Worm (Caenorhabditis elegans) whole organism, L2 larva: ENCODE data around the gene D1086.10.

Source experiments
- F13H6.1 ChIP-seq: sonication (generic microtip); optimal IDR thresholded peaks from 2 replicates; lab custom pipeline; 2016; ENCODE audit warnings: missing genetic modification characterization, missing compliant biosample characterization
- ZK546.5 ChIP-seq: sonication (generic microtip); optimal IDR thresholded peaks from 2 replicates; lab custom pipeline; 2017; ENCODE audit warnings: missing biosample characterization, missing genetic modification characterization
- dmd-4 ChIP-seq: sonication (generic microtip); optimal IDR thresholded peaks from 2 replicates; lab custom pipeline; 2017; ENCODE audit warnings: missing biosample characterization, missing genetic modification characterization
- egl-27 ChIP-seq: sonication (generic microtip); optimal IDR thresholded peaks from 3 replicates; lab custom pipeline; 2017; ENCODE audit warnings: missing biosample characterization, missing genetic modification reagents, missing genetic modification characterization
- fos-1 ChIP-seq: fragments of 150-350 bp; optimal IDR thresholded peaks from 2 replicates; lab custom pipeline; 2014; ENCODE audit warnings: missing biosample characterization, missing genetic modification characterization
- gmeb-1 ChIP-seq: fragments of 150-350 bp; optimal IDR thresholded peaks from 2 replicates; lab custom pipeline; 2014; ENCODE audit warnings: missing biosample characterization, missing genetic modification characterization
- lin-13 ChIP-seq: fragments of 150-350 bp; optimal IDR thresholded peaks from 2 replicates; lab custom pipeline; 2014; ENCODE audit warnings: missing biosample characterization, missing genetic modification reagents, missing genetic modification characterization
- lin-39 ChIP-seq: fragments of 150-350 bp; optimal IDR thresholded peaks from 2 replicates; lab custom pipeline; 2014; ENCODE audit warnings: missing biosample characterization, missing genetic modification reagents, missing genetic modification characterization
- mdl-1 ChIP-seq, 2 experiments: fragments of 150-350 bp in 1 of 2; sonication (generic microtip) in 1 of 2; optimal IDR thresholded peaks; 2 replicates each; lab custom pipeline; 2017; ENCODE audit warnings: missing biosample characterization in 2 of 2, missing genetic modification characterization in 2 of 2
- nhr-11 ChIP-seq: fragments of 150-350 bp; optimal IDR thresholded peaks from 2 replicates; lab custom pipeline; 2014; ENCODE audit warnings: missing biosample characterization, missing genetic modification characterization
- nhr-12 ChIP-seq: fragments of 150-350 bp; optimal IDR thresholded peaks from 2 replicates; lab custom pipeline; 2014; ENCODE audit warnings: missing biosample characterization, missing genetic modification characterization
- nhr-237 ChIP-seq: fragments of 150-350 bp; optimal IDR thresholded peaks from 2 replicates; lab custom pipeline; 2014; ENCODE audit warnings: missing biosample characterization, missing genetic modification characterization
- peb-1 ChIP-seq: fragments of 150-350 bp; optimal IDR thresholded peaks from 2 replicates; lab custom pipeline; 2014; ENCODE audit warnings: missing biosample characterization, missing genetic modification characterization
- ztf-4 ChIP-seq: fragments of 150-350 bp; optimal IDR thresholded peaks from 2 replicates; lab custom pipeline; 2014; ENCODE audit warnings: missing biosample characterization, missing genetic modification characterization

DNA sequence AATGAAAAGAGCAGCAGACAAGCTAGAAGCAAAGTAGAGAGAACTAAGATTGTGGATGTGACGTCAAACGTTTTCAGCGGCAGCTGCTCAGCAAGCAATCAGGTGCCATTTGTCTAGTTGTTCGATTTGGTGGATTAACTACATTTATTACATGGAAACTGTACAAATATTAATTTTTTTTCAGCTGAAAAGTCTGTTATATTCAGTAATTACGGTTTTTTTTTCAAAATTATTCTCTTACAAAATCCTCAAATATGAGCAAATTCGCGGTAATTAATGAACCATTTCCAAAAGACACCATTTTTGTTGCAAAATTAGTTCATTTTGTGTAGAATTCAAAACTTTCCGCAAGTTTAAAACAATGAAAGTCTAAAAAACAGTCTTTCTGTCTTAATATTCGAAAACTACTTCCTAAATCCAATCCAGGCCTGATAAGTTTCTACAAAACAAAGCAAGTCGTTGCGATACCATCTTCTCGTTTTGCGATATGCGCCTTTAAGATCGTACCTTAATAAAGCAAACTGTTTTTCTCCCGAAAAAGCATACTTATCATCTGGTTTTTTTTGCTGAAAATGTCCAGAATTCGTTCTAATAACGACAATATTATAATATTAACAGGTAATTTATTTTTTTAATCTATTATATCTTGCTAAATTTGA, 7.9 kb downstream of the D1086.10 start, which contains the start of the genes D1086.5 and him-5:
- TF ChIP-seq lin-13 (GFP tag; lab: Kevin White, UChicago), result no peak
- TF ChIP-seq nhr-237 (tag; lab: Kevin White, UChicago), result no peak
- no peak for TF ChIP-seq ZK546.5 (tag; lab: Kevin White, UChicago)
- TF ChIP-seq nhr-11 (tag; lab: Kevin White, UChicago), result no peak
- TF ChIP-seq nhr-12 (tag; lab: Kevin White, UChicago), result no peak
- TF ChIP-seq F13H6.1 (tag; lab: Kevin White, UChicago), result no peak
- TF ChIP-seq gmeb-1 (tag; lab: Kevin White, UChicago), result no peak
- TF ChIP-seq lin-39 (tag; lab: Kevin White, UChicago), result no peak
- TF ChIP-seq peb-1, result no peak
- no peak for TF ChIP-seq mdl-1 (tag; optimal IDR thresholded peaks at IDR 0.05; lab: Kevin White, UChicago)
- no peak for TF ChIP-seq fos-1 (tag; lab: Kevin White, UChicago)
- TF ChIP-seq egl-27 (tag; lab: Kevin White, UChicago), result no peak
- no peak for TF ChIP-seq ztf-4 (tag; lab: Kevin White, UChicago)
- TF ChIP-seq dmd-4 (tag; lab: Kevin White, UChicago), result no peak
